Worm (Caenorhabditis elegans): ENCODE measurements around the gene sra-33.

The sra-33 gene

ce11 chrII:4571868-4572267, 34.8 kb upstream of the sra-33 start, which contains the start of gene vab-1:
Gene vab-1, plus strand, starts transcription at chrII:4572000.
- TF ChIP-seq med-1 (GFP tag; optimal IDR thresholded peaks at IDR 0.05; ENCODE audit: insufficient read depth) (no peak), ref-1 (GFP tag; conservative IDR thresholded peaks at IDR 0.05) (no peak), ztf-23 (GFP tag; IDR thresholded peaks at IDR 0.05) (no peak), ztf-29 (GFP tag; IDR thresholded peaks at IDR 0.05) (no peak), cog-1 (tag; optimal IDR thresholded peaks at IDR 0.05) (no peak), klf-2 (GFP tag; conservative IDR thresholded peaks at IDR 0.05) (no peak), flt-1 (GFP tag; IDR thresholded peaks at IDR 0.05) (no peak), tab-1 (GFP tag; IDR thresholded peaks at IDR 0.05) (no peak), T22C8.4 (GFP tag; IDR thresholded peaks at IDR 0.05) (no peak)

- TF ChIP-seq flt-1 (GFP tag; IDR thresholded peaks at IDR 0.05) (0 out of 2 replicates have a peak, but pooled peaks have one; percentile 48), klf-2 (GFP tag; conservative IDR thresholded peaks at IDR 0.05) (no peak), ztf-23 (GFP tag; IDR thresholded peaks at IDR 0.05) (peak; percentile 54; the same call in 1 of the 2 replicates)
Measured at ce11 chrII:4571112-4571511, 34.1 kb upstream of the sra-33 start.

ce11 chrII:4566237-4566636, 29.2 kb upstream of the sra-33 start:
- TF ChIP-seq ztf-29 (GFP tag; IDR thresholded peaks at IDR 0.05) (no peak), tab-1 (GFP tag; IDR thresholded peaks at IDR 0.05) (no peak), klf-2 (GFP tag; conservative IDR thresholded peaks at IDR 0.05) (no peak), med-1 (GFP tag; optimal IDR thresholded peaks at IDR 0.05; ENCODE audit: insufficient read depth) (no peak)

- no peak for TF ChIP-seq ztf-23 (GFP tag; IDR thresholded peaks at IDR 0.05)
- TF ChIP-seq med-1 (GFP tag; optimal IDR thresholded peaks at IDR 0.05; ENCODE audit: insufficient read depth) = no peak
- no peak for TF ChIP-seq tab-1 (GFP tag; IDR thresholded peaks at IDR 0.05)
- TF ChIP-seq ztf-29 (GFP tag; IDR thresholded peaks at IDR 0.05) = no peak
- TF ChIP-seq cog-1 (tag; optimal IDR thresholded peaks at IDR 0.05) = no peak
- no peak for TF ChIP-seq T22C8.4 (GFP tag; IDR thresholded peaks at IDR 0.05)
- no peak for TF ChIP-seq klf-2 (GFP tag; conservative IDR thresholded peaks at IDR 0.05)
- no peak for TF ChIP-seq flt-1 (GFP tag; IDR thresholded peaks at IDR 0.05)
- TF ChIP-seq ref-1 (GFP tag; conservative IDR thresholded peaks at IDR 0.05) = no peak
Measured at ce11 chrII:4565205-4565604, 28.2 kb upstream of the sra-33 start.

ce11 chrII:4562503-4563000, 25.5 kb upstream of the sra-33 start, which contains the start of gene dao-2:
Gene dao-2, plus strand, starts transcription at chrII:4562950.
- TF ChIP-seq med-1 (GFP tag; optimal IDR thresholded peaks at IDR 0.05; ENCODE audit: insufficient read depth) = no peak
- no peak for TF ChIP-seq ztf-29 (GFP tag; IDR thresholded peaks at IDR 0.05)
- TF ChIP-seq flt-1 (GFP tag; IDR thresholded peaks at IDR 0.05) = no peak

- TF ChIP-seq T22C8.4 (GFP tag; IDR thresholded peaks at IDR 0.05) (no peak), flt-1 (GFP tag; IDR thresholded peaks at IDR 0.05) (no peak), tab-1 (GFP tag; IDR thresholded peaks at IDR 0.05) (no peak), med-1 (GFP tag; optimal IDR thresholded peaks at IDR 0.05; ENCODE audit: insufficient read depth) (no peak), cog-1 (tag; optimal IDR thresholded peaks at IDR 0.05) (no peak), ztf-29 (GFP tag; IDR thresholded peaks at IDR 0.05) (no peak), ref-1 (GFP tag; conservative IDR thresholded peaks at IDR 0.05) (no peak), klf-2 (GFP tag; conservative IDR thresholded peaks at IDR 0.05) (no peak), ztf-23 (GFP tag; IDR thresholded peaks at IDR 0.05) (no peak)
Measured at ce11 chrII:4560068-4560467, 23.0 kb upstream of the sra-33 start, which contains the start of gene M03A1.8. Gene M03A1.8, plus strand, starts transcription at chrII:4560336.

ce11 chrII:4557487-4557886, 20.4 kb upstream of the sra-33 start, which contains the start of gene M03A1.3:
Gene M03A1.3, plus strand, starts transcription at chrII:4557787.
- TF ChIP-seq ref-1 (GFP tag; conservative IDR thresholded peaks at IDR 0.05) (no peak), klf-2 (GFP tag; conservative IDR thresholded peaks at IDR 0.05) (no peak), flt-1 (GFP tag; IDR thresholded peaks at IDR 0.05) (no peak), med-1 (GFP tag; optimal IDR thresholded peaks at IDR 0.05; ENCODE audit: insufficient read depth) (no peak), tab-1 (GFP tag; IDR thresholded peaks at IDR 0.05) (no peak), T22C8.4 (GFP tag; IDR thresholded peaks at IDR 0.05) (no peak), ztf-23 (GFP tag; IDR thresholded peaks at IDR 0.05) (no peak), ztf-29 (GFP tag; IDR thresholded peaks at IDR 0.05) (no peak), cog-1 (tag; optimal IDR thresholded peaks at IDR 0.05) (no peak)

ce11 chrII:4552088-4552487, 15.0 kb upstream of the sra-33 start:
- TF ChIP-seq cog-1 (tag; optimal IDR thresholded peaks at IDR 0.05) (no peak), tab-1 (GFP tag; IDR thresholded peaks at IDR 0.05) (no peak), ztf-29 (GFP tag; IDR thresholded peaks at IDR 0.05) (no peak), flt-1 (GFP tag; IDR thresholded peaks at IDR 0.05) (no peak), klf-2 (GFP tag; conservative IDR thresholded peaks at IDR 0.05) (no peak), ref-1 (GFP tag; conservative IDR thresholded peaks at IDR 0.05) (no peak), med-1 (GFP tag; optimal IDR thresholded peaks at IDR 0.05; ENCODE audit: insufficient read depth) (no peak), T22C8.4 (GFP tag; IDR thresholded peaks at IDR 0.05) (no peak), ztf-23 (GFP tag; IDR thresholded peaks at IDR 0.05) (no peak)

- TF ChIP-seq tab-1 (GFP tag; IDR thresholded peaks at IDR 0.05) (no peak), T22C8.4 (GFP tag; IDR thresholded peaks at IDR 0.05) (no peak), ztf-29 (GFP tag; IDR thresholded peaks at IDR 0.05) (no peak), cog-1 (tag; optimal IDR thresholded peaks at IDR 0.05) (no peak), med-1 (GFP tag; optimal IDR thresholded peaks at IDR 0.05; ENCODE audit: insufficient read depth) (no peak), klf-2 (GFP tag; conservative IDR thresholded peaks at IDR 0.05) (no peak), flt-1 (GFP tag; IDR thresholded peaks at IDR 0.05) (no peak), ref-1 (GFP tag; conservative IDR thresholded peaks at IDR 0.05) (no peak), ztf-23 (GFP tag; IDR thresholded peaks at IDR 0.05) (no peak)
Measured at ce11 chrII:4550783-4551182, 13.7 kb upstream of the sra-33 start, which contains the start of gene K07E1.1. Gene K07E1.1, plus strand, starts transcription at chrII:4551083.

ce11 chrII:4549983-4550572, 13.0 kb upstream of the sra-33 start:
- TF ChIP-seq ztf-23 (GFP tag; IDR thresholded peaks at IDR 0.05) (no peak), tab-1 (GFP tag; IDR thresholded peaks at IDR 0.05) (no peak)

All from whole organism, midembryonic.